Fruit fly (Drosophila melanogaster): ENCODE data around the gene Cyp4ac1.
A peak's percentile ranks its signal among the peaks of the same experiment; 100 is the strongest.

DNA sequence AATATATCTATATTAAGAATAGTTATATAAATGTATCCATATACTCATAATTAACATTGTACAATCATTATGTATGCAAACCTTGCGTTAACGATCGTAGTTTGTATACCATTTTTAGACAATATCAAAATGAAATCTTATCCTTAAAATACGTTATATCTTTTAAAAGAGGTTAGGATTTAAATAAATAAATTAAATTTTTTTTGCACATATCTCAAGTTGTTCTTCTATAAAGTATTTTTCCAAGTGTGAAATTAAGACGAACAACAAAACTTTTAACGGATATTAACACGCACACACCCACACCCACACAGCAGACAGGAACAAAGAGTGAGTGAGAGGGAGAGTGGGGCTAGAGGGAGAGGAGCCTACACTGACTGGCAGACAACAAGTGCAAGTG is 26.1 kb downstream of the Cyp4ac1 start:
- TF ChIP-seq CG4496 (GFP tag; IDR thresholded peaks at IDR 0.05) (no peak), Ets98B (GFP tag; IDR thresholded peaks at IDR 0.05) (no peak), fd96Ca (GFP tag; IDR thresholded peaks at IDR 0.05) (no peak), gl (tag; optimal IDR thresholded peaks at IDR 0.05) (peak; percentile 49), CG34367 (tag; optimal IDR thresholded peaks at IDR 0.05) (peak; percentile 76), CG17806 (tag; optimal IDR thresholded peaks at IDR 0.05) (peak; percentile 81), CG32121 (GFP tag; IDR thresholded peaks at IDR 0.05) (no peak), CG8159 (tag; optimal IDR thresholded peaks at IDR 0.05) (peak; percentile 88)
